Worm (Caenorhabditis elegans) whole organism, L2 larva: ENCODE results near the gene F53F8.3.

Source experiments
- C34F6.9 ChIP-seq: fragments of 150-350 bp; optimal IDR thresholded peaks from 2 replicates; lab custom pipeline; 2014; ENCODE audit warnings: missing biosample characterization, missing genetic modification characterization
- F13H6.1 ChIP-seq: sonication (generic microtip); optimal IDR thresholded peaks from 2 replicates; lab custom pipeline; 2016; ENCODE audit warnings: missing genetic modification characterization, missing compliant biosample characterization
- alr-1 ChIP-seq: fragments of 150-350 bp; optimal IDR thresholded peaks from 2 replicates; lab custom pipeline; 2014; ENCODE audit warnings: missing biosample characterization, missing genetic modification characterization
- blmp-1 ChIP-seq: sonication (generic microtip); optimal IDR thresholded peaks from 2 replicates; lab custom pipeline; 2017; ENCODE audit warnings: missing genetic modification characterization, mild to moderate bottlenecking, missing compliant biosample characterization, antibody characterized with exemption, moderate library complexity; ENCODE audit not compliant: insufficient read depth
- crh-2 ChIP-seq: sonication (generic microtip); optimal IDR thresholded peaks from 2 replicates; lab custom pipeline; 2017; ENCODE audit warnings: missing biosample characterization, missing genetic modification characterization
- elt-1 ChIP-seq: fragments of 150-350 bp; optimal IDR thresholded peaks from 2 replicates; lab custom pipeline; 2014; ENCODE audit warnings: missing biosample characterization, missing genetic modification characterization
- elt-3 ChIP-seq: sonication (generic microtip); optimal IDR thresholded peaks from 2 replicates; lab custom pipeline; 2017; ENCODE audit warnings: missing biosample characterization, missing genetic modification characterization
- gmeb-1 ChIP-seq: fragments of 150-350 bp; optimal IDR thresholded peaks from 2 replicates; lab custom pipeline; 2014; ENCODE audit warnings: missing biosample characterization, missing genetic modification characterization
- lin-13 ChIP-seq: fragments of 150-350 bp; optimal IDR thresholded peaks from 2 replicates; lab custom pipeline; 2014; ENCODE audit warnings: missing biosample characterization, missing genetic modification reagents, missing genetic modification characterization
- lsy-2 ChIP-seq, 2 experiments: fragments of 150-350 bp in 1 of 2; sonication (generic microtip) in 1 of 2; optimal IDR thresholded peaks; 2 replicates each; lab custom pipeline; 2014 to 2017; ENCODE audit warnings: missing biosample characterization in 2 of 2, missing genetic modification characterization in 2 of 2
- mab-5 ChIP-seq: fragments of 150-350 bp; optimal IDR thresholded peaks from 2 replicates; lab custom pipeline; 2014; ENCODE audit warnings: missing biosample characterization, missing genetic modification characterization
- mbf-1 ChIP-seq: sonication (generic microtip); optimal IDR thresholded peaks from 2 replicates; lab custom pipeline; 2017; ENCODE audit warnings: missing biosample characterization, missing genetic modification characterization
- mdl-1 ChIP-seq, 2 experiments: fragments of 150-350 bp in 1 of 2; sonication (generic microtip) in 1 of 2; optimal IDR thresholded peaks; 2 replicates each; lab custom pipeline; 2017; ENCODE audit warnings: missing biosample characterization in 2 of 2, missing genetic modification characterization in 2 of 2
- nhr-12 ChIP-seq: fragments of 150-350 bp; optimal IDR thresholded peaks from 2 replicates; lab custom pipeline; 2014; ENCODE audit warnings: missing biosample characterization, missing genetic modification characterization
- nhr-129 ChIP-seq: fragments of 150-350 bp; optimal IDR thresholded peaks from 2 replicates; lab custom pipeline; 2014; ENCODE audit warnings: missing biosample characterization, missing genetic modification characterization
- nhr-21 ChIP-seq: fragments of 150-350 bp; optimal IDR thresholded peaks from 2 replicates; lab custom pipeline; 2014; ENCODE audit warnings: missing biosample characterization, missing genetic modification characterization
- nhr-237 ChIP-seq: fragments of 150-350 bp; optimal IDR thresholded peaks from 2 replicates; lab custom pipeline; 2014; ENCODE audit warnings: missing biosample characterization, missing genetic modification characterization
- nhr-6 ChIP-seq: fragments of 150-350 bp; optimal IDR thresholded peaks from 2 replicates; lab custom pipeline; 2014; ENCODE audit warnings: missing biosample characterization, missing genetic modification characterization
- sem-4 ChIP-seq: fragments of 150-350 bp; optimal IDR thresholded peaks from 2 replicates; lab custom pipeline; 2014; ENCODE audit warnings: missing biosample characterization, missing genetic modification reagents, missing genetic modification characterization
- skn-1 ChIP-seq: sonication (generic microtip); optimal IDR thresholded peaks from 2 replicates; lab custom pipeline; 2017; ENCODE audit warnings: missing biosample characterization, missing genetic modification characterization
- sma-3 ChIP-seq: sonication (generic microtip); optimal IDR thresholded peaks from 2 replicates; lab custom pipeline; 2016; ENCODE audit warnings: missing genetic modification reagents, missing genetic modification characterization, missing compliant biosample characterization
- sma-9 ChIP-seq, 2 experiments: fragments of 150-350 bp in 1 of 2; sonication (generic microtip) in 1 of 2; optimal IDR thresholded peaks; 2 replicates each; lab custom pipeline; 2014 to 2016; ENCODE audit warnings: missing genetic modification characterization in 2 of 2, mild to moderate bottlenecking in 1 of 2, missing biosample characterization in 1 of 2, missing compliant biosample characterization in 1 of 2, missing genetic modification reagents in 1 of 2, moderate library complexity in 1 of 2
- snpc-4 ChIP-seq: fragments of 150-350 bp; optimal IDR thresholded peaks from 2 replicates; lab custom pipeline; 2014; ENCODE audit warnings: missing biosample characterization, missing genetic modification characterization
- unc-55 ChIP-seq: fragments of 150-350 bp; sonication (generic microtip); optimal IDR thresholded peaks from 3 replicates; lab custom pipeline; 2014; ENCODE audit warnings: missing biosample characterization, missing genetic modification reagents, missing genetic modification characterization
- ztf-1 ChIP-seq: fragments of 200-800 bp; sonication (Bioruptor generic); conservative IDR thresholded peaks from 2 replicates; pipeline ENCODE4 v1.3.6; 2022; ENCODE audit warnings: missing genetic modification characterization, missing compliant biosample characterization
- ztf-11 ChIP-seq: sonication (generic microtip); optimal IDR thresholded peaks from 2 replicates; lab custom pipeline; 2017; ENCODE audit warnings: missing biosample characterization, missing genetic modification characterization
- ztf-4 ChIP-seq: fragments of 150-350 bp; optimal IDR thresholded peaks from 2 replicates; lab custom pipeline; 2014; ENCODE audit warnings: missing biosample characterization, missing genetic modification characterization

The F53F8.3 gene

ce11 chrV:20710642-20711041, 21.3 kb upstream of the F53F8.3 start:
- TF ChIP-seq lsy-2 (tag; optimal IDR thresholded peaks at IDR 0.05; lab: Kevin White, UChicago) = peak in 1 of 2 experiments; percentile 32
- TF ChIP-seq mdl-1 (tag; optimal IDR thresholded peaks at IDR 0.05; lab: Kevin White, UChicago) = peak in 1 of 2 experiments; percentile 56
- no peak for TF ChIP-seq sem-4
- TF ChIP-seq unc-55 (GFP tag; lab: Kevin White, UChicago) = peak; percentile 47
- no peak for TF ChIP-seq mbf-1
- no peak for TF ChIP-seq ztf-11 (tag; lab: Kevin White, UChicago)
- TF ChIP-seq alr-1 (tag; lab: Kevin White, UChicago) = no peak
- TF ChIP-seq sma-9 (GFP tag; optimal IDR thresholded peaks at IDR 0.05; lab: Kevin White, UChicago) = no peak
- TF ChIP-seq sma-9 (tag; optimal IDR thresholded peaks at IDR 0.05; lab: Kevin White, UChicago) = no peak
- no peak for TF ChIP-seq blmp-1
- TF ChIP-seq C34F6.9 (tag; lab: Kevin White, UChicago) = peak; percentile 14
- peak; percentile 4 for TF ChIP-seq nhr-129 (tag; lab: Kevin White, UChicago)

ce11 chrV:20710156-20710555, 20.8 kb upstream of the F53F8.3 start:
- TF ChIP-seq blmp-1 (no peak), mbf-1 (no peak), ztf-4 (tag; lab: Kevin White, UChicago) (peak; percentile 56), sem-4 (peak; percentile 7), nhr-6 (no peak), nhr-129 (tag; lab: Kevin White, UChicago) (peak; percentile 68), C34F6.9 (tag; lab: Kevin White, UChicago) (peak; percentile 66), alr-1 (tag; lab: Kevin White, UChicago) (no peak), gmeb-1 (tag; lab: Kevin White, UChicago) (no peak), lsy-2 (tag; optimal IDR thresholded peaks at IDR 0.05; lab: Kevin White, UChicago) (peak in 1 of 2 experiments; percentile 48), nhr-12 (tag; lab: Kevin White, UChicago) (no peak), crh-2 (tag; lab: Kevin White, UChicago) (peak; percentile 68), skn-1 (no peak), sma-9 (GFP tag; optimal IDR thresholded peaks at IDR 0.05; lab: Kevin White, UChicago) (peak; percentile 48), sma-9 (tag; optimal IDR thresholded peaks at IDR 0.05; lab: Kevin White, UChicago) (no peak), lin-13 (GFP tag; lab: Kevin White, UChicago) (no peak)

DNA sequence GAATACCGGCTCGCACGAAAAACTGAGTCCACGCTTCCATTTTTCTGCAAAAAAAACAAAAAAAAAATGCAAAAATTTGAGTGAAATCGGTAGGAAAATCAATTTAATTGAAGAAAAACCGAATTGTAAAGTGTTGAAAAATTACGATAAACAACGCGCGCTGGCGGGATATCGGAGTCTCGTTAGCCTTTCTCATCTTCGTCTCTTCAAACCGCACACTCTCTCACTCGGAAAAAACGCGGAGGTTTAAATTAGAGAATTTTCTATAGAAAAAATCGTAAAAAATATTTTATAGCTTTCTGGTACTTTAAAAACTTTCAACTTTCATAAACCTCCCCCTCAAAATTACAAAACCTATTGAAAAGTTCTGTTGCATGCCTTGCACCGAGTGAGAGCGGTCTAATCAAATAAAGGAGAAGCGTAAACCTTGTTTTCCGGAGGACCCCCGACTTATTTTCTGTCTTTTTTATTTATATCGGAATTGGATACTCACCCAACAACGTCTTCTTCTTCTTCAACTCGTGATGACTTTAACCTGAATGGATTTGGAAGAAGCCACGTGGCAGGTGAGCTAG, 14.8 kb upstream of the F53F8.3 start, which contains the start of the genes F53F8.5 and F53F8.6:
F53F8.5 (minus strand) TSS at position 52 of the 575 bp plus-strand sequence.
F53F8.6 (plus strand) TSS at position 230 of the 575 bp plus-strand sequence.
- TF ChIP-seq sma-3 (GFP tag; lab: Kevin White, UChicago) = peak; percentile 24
- TF ChIP-seq lsy-2 (tag; optimal IDR thresholded peaks at IDR 0.05; lab: Kevin White, UChicago) = peak; percentile 34 to 73
- peak; percentile 21 for TF ChIP-seq lin-13 (GFP tag; lab: Kevin White, UChicago)
- peak; percentile 55 for TF ChIP-seq crh-2 (tag; lab: Kevin White, UChicago)
- peak; percentile 94 for TF ChIP-seq gmeb-1 (tag; lab: Kevin White, UChicago)
- peak; percentile 9 for TF ChIP-seq nhr-129 (tag; lab: Kevin White, UChicago)
- no peak for TF ChIP-seq elt-1 (tag; lab: Kevin White, UChicago)
- no peak for TF ChIP-seq nhr-237 (tag; lab: Kevin White, UChicago)
- peak; percentile 69 for TF ChIP-seq C34F6.9 (tag; lab: Kevin White, UChicago)
- TF ChIP-seq sma-9 (GFP tag; optimal IDR thresholded peaks at IDR 0.05; lab: Kevin White, UChicago) = peak; percentile 36
- TF ChIP-seq sma-9 (tag; optimal IDR thresholded peaks at IDR 0.05; lab: Kevin White, UChicago) = no peak
- peak; percentile 18 for TF ChIP-seq F13H6.1 (tag; lab: Kevin White, UChicago)
- peak; percentile 70 for TF ChIP-seq unc-55 (GFP tag; lab: Kevin White, UChicago)
- TF ChIP-seq snpc-4 (tag; lab: Kevin White, UChicago) = peak; percentile 64
- TF ChIP-seq mab-5 (tag; lab: Kevin White, UChicago) = peak; percentile 27
- TF ChIP-seq nhr-12 (tag; lab: Kevin White, UChicago) = no peak

DNA sequence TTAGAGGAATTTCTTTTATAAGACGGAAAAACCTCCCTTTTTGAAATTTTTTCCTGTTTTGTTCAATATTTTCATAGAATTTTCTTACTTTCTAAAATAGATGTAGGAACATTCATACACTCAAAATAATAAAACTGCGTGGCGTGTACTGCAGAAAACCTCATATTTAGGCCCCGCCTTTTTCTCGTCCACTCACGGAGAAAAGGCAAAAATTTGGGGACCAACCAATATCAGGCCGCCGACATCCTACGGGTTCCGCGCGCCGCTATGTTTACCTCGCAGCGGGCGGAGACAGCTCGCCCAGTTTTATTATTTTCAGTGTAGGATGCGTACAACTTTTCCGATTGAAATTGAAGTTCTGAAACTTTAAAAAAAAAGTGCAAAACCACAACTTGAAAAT, 9.5 kb upstream of the F53F8.3 start:
- TF ChIP-seq snpc-4 (tag; lab: Kevin White, UChicago) = peak; percentile 85

ce11 chrV:20698266-20698665, 8.9 kb upstream of the F53F8.3 start, which contains the start of gene F53F8.7:
TSS of gene F53F8.7 (minus strand) at chrV:20698366.
- TF ChIP-seq nhr-12 (tag; lab: Kevin White, UChicago) (no peak), elt-3 (tag; lab: Kevin White, UChicago) (no peak), nhr-21 (no peak), skn-1 (no peak), nhr-6 (no peak), mbf-1 (no peak), nhr-237 (tag; lab: Kevin White, UChicago) (no peak), ztf-1 (GFP tag; lab: Robert Waterston, UW) (no peak), sma-3 (GFP tag; lab: Kevin White, UChicago) (no peak)
- TF ChIP-seq, all 48 proteins: peak for 0
